Worm (Caenorhabditis elegans): ENCODE measurements around the gene gst-11.

DNA sequence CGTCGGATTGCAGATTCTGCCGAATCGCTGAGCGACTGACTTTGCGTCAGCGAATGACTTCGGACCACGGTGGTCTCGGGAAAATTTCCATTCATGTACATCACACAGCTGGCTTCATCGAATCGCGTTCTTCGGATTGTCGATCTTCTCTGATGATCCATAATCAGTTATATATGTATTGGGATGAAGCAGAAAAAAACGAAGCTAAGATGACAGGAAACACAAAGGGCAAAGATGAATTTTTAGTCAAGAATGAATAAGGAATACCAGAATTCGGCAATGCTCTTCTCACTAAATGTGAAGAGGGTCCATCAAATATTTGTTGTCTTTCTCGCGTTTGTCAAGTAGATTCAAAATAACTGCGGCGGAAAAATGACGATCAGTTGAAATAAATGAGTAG, 16.3 kb downstream of the gst-11 start, which contains the start of gene del-9:
- no peak for TF ChIP-seq sptf-1 (tag; optimal IDR thresholded peaks at IDR 0.05)
- TF ChIP-seq nhr-76 (tag; optimal IDR thresholded peaks at IDR 0.05) = no peak
- TF ChIP-seq mab-5 (tag; optimal IDR thresholded peaks at IDR 0.05) = no peak
- TF ChIP-seq lsy-2 (tag; optimal IDR thresholded peaks at IDR 0.05) = no peak
- TF ChIP-seq elt-1 (tag; optimal IDR thresholded peaks at IDR 0.05; ENCODE audit: borderline replicate concordance, insufficient read depth) = no peak

Measured in whole organism, mixed stage, embryonic.